Worm (Caenorhabditis elegans) whole organism, late embryonic: ENCODE measurements around the gene cpt-3.
A peak's percentile ranks its signal among the peaks of the same experiment; 100 is the strongest.

Source experiments
- C08G9.2 ChIP-seq: sonication (generic microtip); optimal IDR thresholded peaks from 2 replicates; lab custom pipeline; 2016; ENCODE audit warnings: mild to moderate bottlenecking, missing genetic modification characterization, moderate library complexity, missing compliant biosample characterization
- C38D4.7 ChIP-seq: fragments of 200-800 bp; sonication (Bioruptor generic); optimal IDR thresholded peaks from 2 replicates; lab custom pipeline; 2018; ENCODE audit warnings: mild to moderate bottlenecking, missing genetic modification characterization, moderate library complexity, missing compliant biosample characterization
- F13H6.1 ChIP-seq: sonication (generic microtip); optimal IDR thresholded peaks from 2 replicates; lab custom pipeline; 2016; ENCODE audit warnings: missing genetic modification characterization, missing compliant biosample characterization
- K09A11.1 ChIP-seq: sonication (generic microtip); optimal IDR thresholded peaks from 2 replicates; lab custom pipeline; 2017; ENCODE audit warnings: antibody characterized with exemption, mild to moderate bottlenecking, missing genetic modification characterization, missing compliant biosample characterization; ENCODE audit not compliant: insufficient read depth
- T23F11.4 ChIP-seq: fragments of 200-800 bp; sonication (Bioruptor generic); optimal IDR thresholded peaks from 2 replicates; lab custom pipeline; 2018; ENCODE audit warnings: mild to moderate bottlenecking, missing genetic modification characterization, missing compliant biosample characterization
- Y22D7AL.16 ChIP-seq: sonication (generic microtip); optimal IDR thresholded peaks from 2 replicates; lab custom pipeline; 2016; ENCODE audit warnings: missing genetic modification characterization, missing compliant biosample characterization
- ahr-1 ChIP-seq: sonication (generic microtip); optimal IDR thresholded peaks from 2 replicates; lab custom pipeline; 2016; ENCODE audit warnings: missing genetic modification characterization, missing compliant biosample characterization
- ceh-18 ChIP-seq: sonication (generic microtip); optimal IDR thresholded peaks from 2 replicates; lab custom pipeline; 2016; ENCODE audit warnings: missing genetic modification characterization, missing compliant biosample characterization
- ceh-19 ChIP-seq: fragments of 200-800 bp; sonication (Bioruptor generic); optimal IDR thresholded peaks from 2 replicates; lab custom pipeline; 2018; ENCODE audit warnings: mild to moderate bottlenecking, missing genetic modification characterization, missing compliant biosample characterization
- ceh-22 ChIP-seq: sonication (generic microtip); optimal IDR thresholded peaks from 2 replicates; lab custom pipeline; 2017; ENCODE audit warnings: missing biosample characterization, missing genetic modification characterization
- ceh-24 ChIP-seq: sonication (generic microtip); optimal IDR thresholded peaks from 2 replicates; lab custom pipeline; 2016; ENCODE audit warnings: mild to moderate bottlenecking, missing genetic modification characterization, missing compliant biosample characterization
- ceh-31 ChIP-seq: sonication (generic microtip); optimal IDR thresholded peaks from 2 replicates; lab custom pipeline; 2016; ENCODE audit warnings: missing genetic modification characterization, missing compliant biosample characterization
- ceh-34 ChIP-seq: sonication (generic microtip); optimal IDR thresholded peaks from 2 replicates; lab custom pipeline; 2016; ENCODE audit warnings: mild to moderate bottlenecking, missing genetic modification characterization, missing compliant biosample characterization
- ceh-45 ChIP-seq: fragments of 200-800 bp; sonication (Bioruptor generic); IDR thresholded peaks from 2 replicates; pipeline ENCODE4 v1.3.6; 2022; ENCODE audit warnings: missing genetic modification reagents, missing genetic modification characterization, missing compliant biosample characterization
- ceh-48 ChIP-seq: sonication (generic microtip); optimal IDR thresholded peaks from 2 replicates; lab custom pipeline; 2016; ENCODE audit warnings: missing genetic modification characterization, inconsistent platforms, missing compliant biosample characterization
- ceh-6 ChIP-seq: fragments of 200-800 bp; sonication (Bioruptor generic); optimal IDR thresholded peaks from 2 replicates; lab custom pipeline; 2018; ENCODE audit warnings: mild to moderate bottlenecking, missing genetic modification characterization, missing compliant biosample characterization
- che-1 ChIP-seq: sonication (generic microtip); optimal IDR thresholded peaks from 2 replicates; lab custom pipeline; 2016; ENCODE audit warnings: mild to moderate bottlenecking, missing genetic modification characterization, missing compliant biosample characterization
- dmd-4 ChIP-seq: sonication (generic microtip); optimal IDR thresholded peaks from 2 replicates; lab custom pipeline; 2016; ENCODE audit warnings: borderline replicate concordance, missing genetic modification characterization, missing compliant biosample characterization
- elt-2 ChIP-seq: sonication (generic microtip); optimal IDR thresholded peaks from 2 replicates; lab custom pipeline; 2016; ENCODE audit warnings: missing genetic modification reagents, missing genetic modification characterization, missing compliant biosample characterization
- elt-4 ChIP-seq: sonication (generic microtip); optimal IDR thresholded peaks from 2 replicates; lab custom pipeline; 2016; ENCODE audit warnings: missing genetic modification characterization, missing compliant biosample characterization
- fkh-6 ChIP-seq: sonication (generic microtip); optimal IDR thresholded peaks from 2 replicates; lab custom pipeline; 2016; ENCODE audit warnings: missing genetic modification characterization, missing compliant biosample characterization
- hlh-13 ChIP-seq: fragments of 200-800 bp; sonication (Bioruptor generic); optimal IDR thresholded peaks from 2 replicates; lab custom pipeline; 2018; ENCODE audit warnings: mild to moderate bottlenecking, missing genetic modification characterization, missing compliant biosample characterization
- hlh-15 ChIP-seq: sonication (generic microtip); optimal IDR thresholded peaks from 2 replicates; lab custom pipeline; 2016; ENCODE audit warnings: missing genetic modification characterization, missing compliant biosample characterization
- hlh-30 ChIP-seq: sonication (generic microtip); optimal IDR thresholded peaks from 2 replicates; lab custom pipeline; 2017; ENCODE audit warnings: antibody characterized with exemption, missing genetic modification characterization, missing compliant biosample characterization; ENCODE audit not compliant: insufficient read depth
- hlh-6 ChIP-seq: sonication (generic microtip); optimal IDR thresholded peaks from 2 replicates; lab custom pipeline; 2016; ENCODE audit warnings: missing genotype, missing genetic modification characterization, missing compliant biosample characterization
- lim-6 ChIP-seq: sonication (generic microtip); optimal IDR thresholded peaks from 2 replicates; lab custom pipeline; 2016; ENCODE audit warnings: missing genetic modification characterization, missing compliant biosample characterization
- lin-11 ChIP-seq: fragments of 200-800 bp; sonication (Bioruptor generic); optimal IDR thresholded peaks from 2 replicates; lab custom pipeline; 2018; ENCODE audit warnings: mild to moderate bottlenecking, missing genetic modification characterization, missing compliant biosample characterization
- mec-3 ChIP-seq: sonication (generic microtip); optimal IDR thresholded peaks from 2 replicates; lab custom pipeline; 2016; ENCODE audit warnings: borderline replicate concordance, missing genetic modification characterization, missing compliant biosample characterization
- nfya-1 ChIP-seq: sonication (generic microtip); optimal IDR thresholded peaks from 2 replicates; lab custom pipeline; 2017; ENCODE audit warnings: missing genetic modification characterization, mild to moderate bottlenecking, missing compliant biosample characterization, antibody characterized with exemption, moderate library complexity
- npax-4 ChIP-seq: sonication (generic microtip); optimal IDR thresholded peaks from 2 replicates; lab custom pipeline; 2016; ENCODE audit warnings: missing genetic modification characterization, missing compliant biosample characterization
- pat-9 ChIP-seq: fragments of 200-800 bp; sonication (Bioruptor generic); optimal IDR thresholded peaks from 2 replicates; lab custom pipeline; 2018; ENCODE audit warnings: mild to moderate bottlenecking, missing genetic modification characterization, moderate library complexity, missing compliant biosample characterization
- pax-1 ChIP-seq: fragments of 150-350 bp; optimal IDR thresholded peaks from 2 replicates; lab custom pipeline; 2014; ENCODE audit warnings: missing biosample characterization, missing genetic modification characterization
- pha-2 ChIP-seq: sonication (generic microtip); optimal IDR thresholded peaks from 2 replicates; lab custom pipeline; 2017; ENCODE audit warnings: mild to moderate bottlenecking, missing genetic modification characterization, missing compliant biosample characterization
- pha-4 ChIP-seq: fragments of 150-350 bp; optimal IDR thresholded peaks from 2 replicates; lab custom pipeline; 2018; ENCODE audit warnings: missing biosample characterization, missing genetic modification reagents, missing genetic modification characterization
- pqm-1 ChIP-seq: sonication (generic microtip); optimal IDR thresholded peaks from 2 replicates; lab custom pipeline; 2016; ENCODE audit warnings: missing genetic modification characterization, missing compliant biosample characterization
- pros-1 ChIP-seq: fragments of 150-350 bp; optimal IDR thresholded peaks from 2 replicates; lab custom pipeline; 2014; ENCODE audit warnings: missing biosample characterization, missing genetic modification reagents, missing genetic modification characterization
- ref-2 ChIP-seq: sonication (generic microtip); optimal IDR thresholded peaks from 2 replicates; lab custom pipeline; 2016; ENCODE audit warnings: missing genetic modification characterization, missing compliant biosample characterization
- rnt-1 ChIP-seq: sonication (generic microtip); optimal IDR thresholded peaks from 2 replicates; lab custom pipeline; 2016; ENCODE audit warnings: missing genetic modification characterization, missing compliant biosample characterization
- sox-2 ChIP-seq: fragments of 200-800 bp; sonication (Bioruptor generic); IDR thresholded peaks from 2 replicates; pipeline ENCODE4 v1.3.6; 2022; ENCODE audit warnings: missing genetic modification reagents, missing genetic modification characterization, missing compliant biosample characterization
- sox-4 ChIP-seq: sonication (generic microtip); optimal IDR thresholded peaks from 2 replicates; lab custom pipeline; 2017; ENCODE audit warnings: mild to moderate bottlenecking, missing genetic modification characterization, inconsistent platforms, missing compliant biosample characterization
- tbx-2 ChIP-seq: sonication (generic microtip); optimal IDR thresholded peaks from 2 replicates; lab custom pipeline; 2016; ENCODE audit warnings: missing genetic modification characterization, missing compliant biosample characterization
- ttx-3 ChIP-seq: sonication (generic microtip); optimal IDR thresholded peaks from 2 replicates; lab custom pipeline; 2016; ENCODE audit warnings: missing genetic modification reagents, missing genetic modification characterization, missing compliant biosample characterization
- unc-3 ChIP-seq, 2 experiments: fragments of 200-800 bp in 1 of 2; sonication (Bioruptor generic) in 1 of 2; sonication (generic microtip) in 1 of 2; conservative IDR thresholded peaks in 1 of 2; optimal IDR thresholded peaks in 1 of 2; 2 replicates each; pipeline versions ENCODE4 v1.3.6 to Lab custom; 2016 to 2022; ENCODE audit warnings: missing compliant biosample characterization in 2 of 2, missing genetic modification characterization in 2 of 2, missing genetic modification reagents in 1 of 2
- unc-55 ChIP-seq: sonication (generic microtip); optimal IDR thresholded peaks from 2 replicates; lab custom pipeline; 2017; ENCODE audit warnings: missing biosample characterization, missing genetic modification reagents, missing genetic modification characterization
- unc-86 ChIP-seq: sonication (generic microtip); optimal IDR thresholded peaks from 2 replicates; lab custom pipeline; 2016; ENCODE audit warnings: missing genetic modification characterization, missing compliant biosample characterization
- zip-5 ChIP-seq: sonication (generic microtip); optimal IDR thresholded peaks from 2 replicates; lab custom pipeline; 2016; ENCODE audit warnings: missing genetic modification characterization, missing compliant biosample characterization

cpt-3 gene

DNA sequence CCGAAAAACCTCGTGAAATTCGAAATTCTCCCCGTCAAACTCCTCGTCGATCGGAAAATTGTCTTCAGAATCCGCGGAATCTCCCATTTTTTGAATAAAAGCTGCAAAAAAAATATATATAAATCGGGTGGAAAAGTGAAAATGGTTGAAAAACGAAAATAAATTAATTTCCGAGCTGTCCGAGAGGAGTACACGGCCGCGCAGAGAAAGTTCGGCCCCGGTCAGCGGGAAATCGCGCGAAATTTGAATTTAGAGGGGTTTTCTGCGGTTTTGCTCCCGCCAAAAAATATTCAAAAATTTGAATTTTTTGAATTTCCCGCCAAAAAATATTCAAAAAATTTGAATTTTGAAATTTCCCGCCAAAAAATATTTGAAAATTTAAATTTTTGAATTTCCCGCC lies 34.2 kb downstream of the cpt-3 start, which contains the start of gene Y48G9A.11 (continued):
- TF ChIP-seq elt-4 (tag; lab: Kevin White, UChicago), result no peak

DNA sequence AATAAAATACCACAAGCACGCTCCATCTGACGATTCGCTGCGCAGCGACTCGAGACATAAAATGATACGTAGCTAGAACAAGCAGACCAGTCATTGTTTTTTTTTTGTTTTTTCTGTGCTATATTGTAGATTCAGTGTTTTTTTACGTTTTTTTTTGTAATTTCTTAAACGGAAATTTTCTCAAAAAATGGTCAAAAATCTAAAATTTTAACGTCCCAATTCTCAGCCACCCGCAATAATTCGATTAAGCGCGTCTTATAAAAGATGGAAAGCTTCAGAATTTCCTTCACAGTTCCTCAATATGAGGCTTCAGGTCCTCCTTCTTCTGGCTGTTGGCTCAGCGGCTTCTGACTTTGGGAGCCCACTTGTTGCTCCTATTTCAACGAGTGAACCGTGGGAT lies 34.9 kb downstream of the cpt-3 start, which contains the start of gene Y48G9A.6:
Gene Y48G9A.6, plus strand, starts transcription at position 301 of the 400 bp plus-strand sequence.
- no peak for TF ChIP-seq ttx-3 (tag; lab: Kevin White, UChicago)
- TF ChIP-seq, all 69 proteins: peak for 0

DNA sequence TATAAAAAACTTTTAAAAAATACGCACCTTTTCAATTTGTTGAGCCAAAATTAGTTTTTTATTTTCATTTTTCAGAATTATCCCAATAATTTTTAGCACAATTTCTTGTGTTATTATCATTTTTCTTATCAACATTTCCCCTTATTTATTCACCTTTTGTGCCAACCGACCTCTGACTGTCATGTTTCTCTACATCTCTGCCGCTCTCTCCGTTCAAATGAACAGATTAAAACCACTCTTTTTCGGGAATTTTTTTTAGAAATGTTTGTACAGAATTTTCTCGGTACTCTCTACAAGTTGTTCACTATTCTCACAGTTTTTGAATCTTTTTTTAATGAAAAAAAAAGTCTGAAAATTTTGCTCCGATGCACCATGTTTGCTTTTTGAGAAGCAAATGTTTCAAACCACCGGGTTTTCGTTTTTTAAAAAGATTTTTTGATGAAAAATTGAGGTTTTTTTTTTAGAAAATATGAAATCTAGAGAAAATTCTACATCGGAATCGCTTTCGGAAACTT lies 41.1 kb downstream of the cpt-3 start, which contains the start of gene frl-1:
Gene frl-1, plus strand, starts transcription at position 465 of the 515 bp plus-strand sequence.
- TF ChIP-seq ceh-6 (GFP tag; lab: Kevin White, UChicago) (no peak), elt-2 (peak; percentile 10), lin-11 (tag; lab: Kevin White, UChicago) (no peak), pax-1 (no peak)

- TF ChIP-seq dmd-4 (tag; lab: Kevin White, UChicago) (no peak), pat-9 (tag; lab: Kevin White, UChicago) (no peak), rnt-1 (tag; lab: Kevin White, UChicago) (peak; percentile 30), pqm-1 (tag; lab: Kevin White, UChicago) (no peak), ceh-45 (GFP tag; lab: Robert Waterston, UW) (no peak), nfya-1 (tag; lab: Kevin White, UChicago) (peak; percentile 53), sox-4 (tag; lab: Kevin White, UChicago) (no peak), ref-2 (tag; lab: Kevin White, UChicago) (peak; percentile 42), unc-86 (tag; lab: Kevin White, UChicago) (no peak), elt-2 (peak; percentile 20), hlh-30 (tag; lab: Kevin White, UChicago) (peak; percentile 50), hlh-6 (tag; lab: Kevin White, UChicago) (no peak), lim-6 (tag; lab: Kevin White, UChicago) (no peak), unc-3 (GFP tag; conservative IDR thresholded peaks at IDR 0.05; lab: Robert Waterston, UW) (no peak), unc-3 (tag; optimal IDR thresholded peaks at IDR 0.05; lab: Kevin White, UChicago) (no peak), T23F11.4 (GFP tag; lab: Kevin White, UChicago) (no peak), fkh-6 (tag; lab: Kevin White, UChicago) (no peak), F13H6.1 (no peak), pha-4 (tag; lab: Kevin White, UChicago) (no peak), hlh-13 (no peak), ceh-31 (tag; lab: Kevin White, UChicago) (peak; percentile 66), zip-5 (tag; lab: Kevin White, UChicago) (no peak), tbx-2 (tag; lab: Kevin White, UChicago) (peak; percentile 49), ahr-1 (tag; lab: Kevin White, UChicago) (no peak), ceh-19 (no peak), ceh-34 (no peak), hlh-15 (tag; lab: Kevin White, UChicago) (no peak), npax-4 (no peak), ceh-48 (no peak), C38D4.7 (GFP tag; lab: Kevin White, UChicago) (no peak), C08G9.2 (tag; lab: Kevin White, UChicago) (no peak), ceh-18 (tag; lab: Kevin White, UChicago) (no peak), pros-1 (tag; lab: Kevin White, UChicago) (no peak), ceh-22 (tag; lab: Kevin White, UChicago) (no peak), sox-2 (GFP tag; lab: Robert Waterston, UW) (no peak), che-1 (no peak), mec-3 (tag; lab: Kevin White, UChicago) (no peak), pha-2 (tag; lab: Kevin White, UChicago) (no peak), K09A11.1 (tag; lab: Kevin White, UChicago) (peak; percentile 39), ceh-24 (tag; lab: Kevin White, UChicago) (no peak), unc-55 (peak; percentile 81), Y22D7AL.16 (no peak)
- TF ChIP-seq, all 69 proteins: peak for 9
These were observed 43.3 kb downstream of the cpt-3 start for ce11 chrIII:2125936-2126335.
